Fruit fly (Drosophila melanogaster) whole organism, embryonic: Measurements from ENCODE around the gene Ccdc58.

Experiments used
- Atf6 ChIP-seq: fragments of 200-800 bp; sonication (Bioruptor generic); IDR thresholded peaks from 2 replicates; pipeline ENCODE4 v1.3.6; 2022; ENCODE audit warnings: missing biosample characterization, missing genetic modification characterization
- CG10209 ChIP-seq: fragments of 200-800 bp; sonication (Bioruptor generic); optimal IDR thresholded peaks from 3 replicates; lab custom pipeline; 2017; ENCODE audit warnings: missing biosample characterization, mild to moderate bottlenecking, missing genetic modification characterization, missing genetic modification reagents
- CG10543 ChIP-seq: fragments of 200-800 bp; sonication (Bioruptor generic); optimal IDR thresholded peaks from 3 replicates; lab custom pipeline; 2017; ENCODE audit warnings: missing biosample characterization, mild to moderate bottlenecking, missing genetic modification characterization, moderate library complexity
- CG11247 ChIP-seq: fragments of 200-800 bp; sonication (Bioruptor generic); IDR thresholded peaks from 2 replicates; pipeline ENCODE4 v1.3.6; 2022; ENCODE audit warnings: missing biosample characterization, missing genetic modification characterization
- CG12071 ChIP-seq: fragments of 200-800 bp; sonication (Bioruptor generic); optimal IDR thresholded peaks from 3 replicates; lab custom pipeline; 2018; ENCODE audit warnings: missing biosample characterization, mild to moderate bottlenecking, missing genetic modification characterization
- CG12744 ChIP-seq: fragments of 200-800 bp; sonication (Bioruptor generic); optimal IDR thresholded peaks from 2 replicates; lab custom pipeline; 2016; ENCODE audit warnings: missing biosample characterization, missing genetic modification characterization
- CG13424 ChIP-seq: fragments of 200-800 bp; sonication (Bioruptor generic); optimal IDR thresholded peaks from 2 replicates; lab custom pipeline; 2019; ENCODE audit warnings: missing biosample characterization, mild to moderate bottlenecking, missing genetic modification characterization, moderate library complexity
- CG13894 ChIP-seq: fragments of 200-800 bp; sonication (Bioruptor generic); optimal IDR thresholded peaks from 3 replicates; lab custom pipeline; 2018; ENCODE audit warnings: missing biosample characterization, mild to moderate bottlenecking, missing genetic modification characterization, moderate library complexity
- CG15479 ChIP-seq: fragments of 200-800 bp; sonication (Bioruptor generic); optimal IDR thresholded peaks from 3 replicates; lab custom pipeline; 2019; ENCODE audit warnings: missing biosample characterization, mild to moderate bottlenecking, missing genetic modification characterization, moderate library complexity
- CG15514 ChIP-seq: fragments of 200-800 bp; sonication (Bioruptor generic); optimal IDR thresholded peaks from 3 replicates; lab custom pipeline; 2017; ENCODE audit warnings: missing biosample characterization, missing genetic modification characterization, mild to moderate bottlenecking, moderate library complexity, missing genetic modification reagents
- CG16779 ChIP-seq: fragments of 200-800 bp; sonication (Bioruptor generic); IDR thresholded peaks from 2 replicates; pipeline ENCODE4 v1.3.6; 2022; ENCODE audit warnings: missing biosample characterization, missing genetic modification characterization
- CG16815 ChIP-seq: fragments of 200-800 bp; sonication (Bioruptor generic); optimal IDR thresholded peaks from 3 replicates; lab custom pipeline; 2017; ENCODE audit warnings: missing biosample characterization, mild to moderate bottlenecking, missing genetic modification characterization
- CG17328 ChIP-seq: fragments of 200-800 bp; sonication (Bioruptor generic); IDR thresholded peaks from 2 replicates; pipeline ENCODE4 v1.3.6; 2022; ENCODE audit warnings: missing biosample characterization, missing genetic modification characterization
- CG1792 ChIP-seq: fragments of 200-800 bp; sonication (Bioruptor generic); optimal IDR thresholded peaks from 2 replicates; lab custom pipeline; 2016; ENCODE audit warnings: missing biosample characterization, missing genetic modification characterization
- CG18599 ChIP-seq: fragments of 200-800 bp; sonication (Bioruptor generic); optimal IDR thresholded peaks from 3 replicates; lab custom pipeline; 2017; ENCODE audit warnings: missing biosample characterization, missing genetic modification characterization, mild to moderate bottlenecking, moderate library complexity, missing genetic modification reagents
- CG2889 ChIP-seq: fragments of 200-800 bp; sonication (Bioruptor generic); IDR thresholded peaks from 3 replicates; pipeline ENCODE4 v1.3.6; 2022; ENCODE audit warnings: missing biosample characterization, missing genetic modification characterization
- CG34376 ChIP-seq: fragments of 200-800 bp; sonication (Bioruptor generic); optimal IDR thresholded peaks from 2 replicates; lab custom pipeline; 2018; ENCODE audit warnings: missing biosample characterization, mild to moderate bottlenecking, missing genetic modification characterization
- CG34422 ChIP-seq: fragments of 200-800 bp; sonication (Bioruptor generic); IDR thresholded peaks from 3 replicates; pipeline ENCODE4 v1.3.6; 2022; ENCODE audit warnings: missing biosample characterization, missing genetic modification characterization
- CG7786 ChIP-seq: fragments of 200-800 bp; sonication (Bioruptor generic); optimal IDR thresholded peaks from 2 replicates; lab custom pipeline; 2016; ENCODE audit warnings: missing biosample characterization, missing genetic modification characterization
- CG9797 ChIP-seq: fragments of 200-800 bp; sonication (Bioruptor generic); optimal IDR thresholded peaks from 3 replicates; lab custom pipeline; 2018; ENCODE audit warnings: missing biosample characterization, mild to moderate bottlenecking, missing genetic modification characterization
- Deaf1 ChIP-seq: fragments of 200-800 bp; optimal IDR thresholded peaks from 3 replicates; lab custom pipeline; 2019; ENCODE audit warnings: missing biosample characterization, mild to moderate bottlenecking, missing genetic modification characterization, moderate library complexity
- Dip2 ChIP-seq: fragments of 200-800 bp; sonication (Bioruptor generic); IDR thresholded peaks from 2 replicates; pipeline ENCODE4 v1.3.6; 2022; ENCODE audit warnings: missing biosample characterization, missing genetic modification characterization
- Drgx ChIP-seq: fragments of 200-800 bp; sonication (Bioruptor generic); IDR thresholded peaks from 2 replicates; pipeline ENCODE4 v1.3.6; 2022; ENCODE audit warnings: missing biosample characterization, missing genetic modification characterization
- Elba2 ChIP-seq: fragments of 200-800 bp; sonication (Bioruptor generic); optimal IDR thresholded peaks from 3 replicates; lab custom pipeline; 2016; ENCODE audit warnings: missing biosample characterization, missing genetic modification characterization
- Neu2 ChIP-seq: fragments of 200-800 bp; sonication (Bioruptor generic); optimal IDR thresholded peaks from 3 replicates; lab custom pipeline; 2016; ENCODE audit warnings: missing biosample characterization, missing genetic modification characterization, borderline replicate concordance
- Ravus ChIP-seq: fragments of 200-800 bp; sonication (Bioruptor generic); IDR thresholded peaks from 2 replicates; pipeline ENCODE4 v1.3.6; 2022; ENCODE audit warnings: missing biosample characterization, missing genetic modification characterization
- TFAM ChIP-seq: fragments of 200-800 bp; sonication (Bioruptor generic); optimal IDR thresholded peaks from 2 replicates; lab custom pipeline; 2017; ENCODE audit warnings: missing biosample characterization, missing genetic modification characterization, inconsistent platforms
- Trl ChIP-seq, 3 experiments: fragments of >200 bp in 2 of 3; fragments of 200-800 bp in 1 of 3; sonication (Bioruptor generic) in 1 of 3; optimal IDR thresholded peaks; 2 replicates in 1 of 3; 3 replicates in 2 of 3; lab custom pipeline; 2016 to 2017; ENCODE audit warnings: missing biosample characterization in 1 of 3, missing genetic modification characterization in 1 of 3
- bsh ChIP-seq, 2 experiments: fragments of 200-800 bp; sonication (Bioruptor generic); optimal IDR thresholded peaks; 2 replicates each; lab custom pipeline; 2017 to 2018; ENCODE audit warnings: mild to moderate bottlenecking in 2 of 2, missing biosample characterization in 2 of 2, missing genetic modification characterization in 2 of 2, moderate library complexity in 1 of 2
- chinmo ChIP-seq: fragments of 200-800 bp; sonication (Bioruptor generic); IDR thresholded peaks from 4 replicates; pipeline ENCODE4 v1.3.6; 2022; ENCODE audit warnings: missing biosample characterization, missing genetic modification characterization; ENCODE audit not compliant: partially characterized antibody
- dmrt99B ChIP-seq: fragments of 200-800 bp; sonication (Bioruptor generic); optimal IDR thresholded peaks from 2 replicates; lab custom pipeline; 2018; ENCODE audit warnings: missing biosample characterization, mild to moderate bottlenecking, missing genetic modification characterization, moderate library complexity
- ems ChIP-seq: fragments of 200-800 bp; sonication (Bioruptor generic); optimal IDR thresholded peaks from 3 replicates; lab custom pipeline; 2016; ENCODE audit warnings: missing biosample characterization, missing genetic modification characterization
- en ChIP-seq: fragments of 200-800 bp; sonication (Bioruptor generic); optimal IDR thresholded peaks from 2 replicates; lab custom pipeline; 2016; ENCODE audit warnings: missing biosample characterization, missing genetic modification characterization
- ewg ChIP-seq: fragments of 200-800 bp; sonication (Bioruptor generic); optimal IDR thresholded peaks from 3 replicates; lab custom pipeline; 2017; ENCODE audit warnings: mild to moderate bottlenecking, missing biosample characterization, missing genetic modification reagents, missing genetic modification characterization
- fd3F ChIP-seq: fragments of 200-800 bp; sonication (Bioruptor generic); optimal IDR thresholded peaks from 2 replicates; lab custom pipeline; 2018; ENCODE audit warnings: missing biosample characterization, mild to moderate bottlenecking, missing genetic modification characterization, moderate library complexity
- her ChIP-seq: fragments of 200-800 bp; sonication (Bioruptor generic); optimal IDR thresholded peaks from 2 replicates; lab custom pipeline; 2016; ENCODE audit warnings: missing biosample characterization, missing genetic modification characterization
- lov ChIP-seq, 2 experiments: fragments of 200-800 bp in 1 of 2; fragments of >200 bp in 1 of 2; sonication (Bioruptor generic) in 1 of 2; IDR thresholded peaks in 1 of 2; optimal IDR thresholded peaks in 1 of 2; 2 replicates in 1 of 2; 3 replicates in 1 of 2; pipeline versions ENCODE4 v1.3.6 to Lab custom; 2017 to 2022; ENCODE audit warnings: missing biosample characterization in 1 of 2, missing genetic modification characterization in 1 of 2
- nom ChIP-seq: fragments of 200-800 bp; sonication (Bioruptor generic); optimal IDR thresholded peaks from 2 replicates; lab custom pipeline; 2017; ENCODE audit warnings: missing biosample characterization, missing genetic modification characterization, mild to moderate bottlenecking, moderate library complexity, missing genetic modification reagents
- oc ChIP-seq: fragments of 200-800 bp; sonication (Bioruptor generic); optimal IDR thresholded peaks from 2 replicates; lab custom pipeline; 2018; ENCODE audit warnings: missing biosample characterization, mild to moderate bottlenecking, missing genetic modification characterization, moderate library complexity
- prd ChIP-seq, 3 experiments: fragments of >200 bp in 2 of 3; fragments of 200-800 bp in 1 of 3; sonication (Bioruptor generic) in 1 of 3; optimal IDR thresholded peaks in 2 of 3; IDR thresholded peaks in 1 of 3; 2 replicates in 2 of 3; 3 replicates in 1 of 3; pipeline versions ENCODE4 v1.3.6 to Lab custom; 2017 to 2022; ENCODE audit warnings: missing biosample characterization in 1 of 3, missing genetic modification characterization in 1 of 3
- row ChIP-seq: fragments of 200-800 bp; sonication (Bioruptor generic); IDR thresholded peaks from 3 replicates; pipeline ENCODE4 v1.3.6; 2022; ENCODE audit warnings: missing biosample characterization, missing genetic modification characterization
- sna ChIP-seq: fragments of 200-800 bp; sonication (Bioruptor generic); IDR thresholded peaks from 2 replicates; pipeline ENCODE4 v1.3.6; 2022; ENCODE audit warnings: missing biosample characterization, missing genetic modification characterization; ENCODE audit not compliant: partially characterized antibody
- tin ChIP-seq: fragments of 200-800 bp; sonication (Bioruptor generic); optimal IDR thresholded peaks from 3 replicates; lab custom pipeline; 2016; ENCODE audit warnings: missing biosample characterization, missing genetic modification characterization
- tll ChIP-seq, 2 experiments: fragments of 200-800 bp in 1 of 2; fragments of >200 bp in 1 of 2; sonication (Bioruptor generic) in 1 of 2; optimal IDR thresholded peaks; 2 replicates each; lab custom pipeline; 2017 to 2019; ENCODE audit warnings: missing biosample characterization in 2 of 2, missing genetic modification characterization in 2 of 2, mild to moderate bottlenecking in 1 of 2, moderate library complexity in 1 of 2
- toy ChIP-seq: fragments of 200-800 bp; sonication (Bioruptor generic); IDR thresholded peaks from 2 replicates; pipeline ENCODE4 v1.3.6; 2022; ENCODE audit warnings: missing biosample characterization, missing genetic modification characterization
- trh ChIP-seq: fragments of 200-800 bp; sonication (Bioruptor generic); optimal IDR thresholded peaks from 2 replicates; lab custom pipeline; 2016; ENCODE audit warnings: missing biosample characterization, missing genetic modification characterization
- wor ChIP-seq: fragments of 200-800 bp; sonication (Bioruptor generic); IDR thresholded peaks from 2 replicates; pipeline ENCODE4 v1.3.6; 2022; ENCODE audit warnings: missing biosample characterization, missing genetic modification characterization

Ccdc58 gene

DNA sequence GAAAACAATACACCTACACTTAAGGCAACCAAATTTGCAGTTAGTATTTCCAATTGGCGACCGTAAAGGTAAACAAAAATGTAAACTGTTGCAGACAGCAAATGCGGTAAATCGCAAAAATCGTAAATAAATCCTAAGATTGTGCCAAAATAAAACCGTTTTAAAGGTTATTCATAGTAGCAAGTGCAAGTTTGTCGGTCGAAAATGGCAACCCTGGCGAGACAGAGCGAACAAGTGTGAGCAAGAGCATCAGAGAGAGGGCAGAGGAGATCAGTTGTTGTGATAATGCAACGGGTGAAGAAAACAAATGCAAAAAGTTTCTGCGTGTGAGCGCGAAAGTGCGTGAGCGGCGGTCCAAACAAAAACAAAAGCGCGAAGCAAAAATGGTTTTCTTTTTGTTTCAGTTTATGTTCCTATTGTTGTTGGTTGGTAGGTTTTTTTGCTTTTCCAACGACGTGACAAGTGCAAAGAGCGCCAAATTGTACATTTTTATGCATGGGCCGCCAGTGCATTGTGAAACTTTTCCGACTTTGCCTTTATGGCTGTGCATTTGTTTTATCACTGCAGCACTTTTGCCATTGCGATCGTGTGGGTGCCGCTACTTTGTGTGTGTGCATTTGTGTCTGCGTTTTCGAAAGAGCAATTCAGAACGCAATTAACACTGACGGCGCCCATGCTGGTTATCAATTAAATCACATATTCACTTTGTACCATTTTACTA lies 12.1 kb upstream of the Ccdc58 start:
- TF ChIP-seq wor (no peak), CG2889 (GFP tag; lab: Robert Waterston, UW) (no peak), Drgx (GFP tag; lab: Robert Waterston, UW) (peak; percentile 61), dmrt99B (tag; lab: Kevin White, UChicago) (no peak), sna (GFP tag; lab: Robert Waterston, UW) (no peak), Dip2 (GFP tag; lab: Robert Waterston, UW) (no peak), Neu2 (GFP tag; lab: Kevin White, UChicago) (no peak), CG16815 (no peak), prd (optimal IDR thresholded peaks at IDR 0.05; lab: Kevin White, UChicago) (no peak), prd (GFP tag; IDR thresholded peaks at IDR 0.05; lab: Robert Waterston, UW) (no peak), her (GFP tag; lab: Kevin White, UChicago) (no peak), TFAM (GFP tag; lab: Kevin White, UChicago) (no peak), CG18599 (GFP tag; lab: Kevin White, UChicago) (no peak), CG15479 (peak; percentile 12), CG11247 (GFP tag; lab: Robert Waterston, UW) (no peak), lov (optimal IDR thresholded peaks at IDR 0.05; lab: Kevin White, UChicago) (no peak), lov (GFP tag; IDR thresholded peaks at IDR 0.05; lab: Robert Waterston, UW) (0 out of 3 replicates have a peak, but pooled peaks have one; percentile 17), Elba2 (GFP tag; lab: Kevin White, UChicago) (peak; percentile 26), oc (tag; lab: Kevin White, UChicago) (no peak), trh (GFP tag; lab: Kevin White, UChicago) (no peak), CG17328 (GFP tag; lab: Robert Waterston, UW) (no peak), row (no peak), ewg (GFP tag; lab: Kevin White, UChicago) (no peak), CG16779 (GFP tag; lab: Robert Waterston, UW) (no peak), nom (GFP tag; lab: Kevin White, UChicago) (peak; percentile 67), toy (GFP tag; lab: Robert Waterston, UW) (no peak), bsh (GFP tag; optimal IDR thresholded peaks at IDR 0.05; lab: Kevin White, UChicago) (peak in 1 of 2 experiments; percentile 61), tll (GFP tag; optimal IDR thresholded peaks at IDR 0.05; lab: Kevin White, UChicago) (no peak), CG10209 (GFP tag; lab: Kevin White, UChicago) (no peak), CG15514 (GFP tag; lab: Kevin White, UChicago) (no peak), CG13894 (no peak), CG12744 (GFP tag; lab: Kevin White, UChicago) (no peak), Deaf1 (tag; lab: Kevin White, UChicago) (no peak), CG7786 (GFP tag; lab: Kevin White, UChicago) (no peak), CG10543 (GFP tag; lab: Kevin White, UChicago) (no peak), Trl (optimal IDR thresholded peaks at IDR 0.05; lab: Kevin White, UChicago) (peak in 1 of 2 experiments; percentile 15), Trl (GFP tag; optimal IDR thresholded peaks at IDR 0.05; lab: Kevin White, UChicago) (no peak), CG34376 (no peak), Atf6 (GFP tag; lab: Robert Waterston, UW) (0 out of 2 replicates have a peak, but pooled peaks have one; percentile 31), chinmo (GFP tag; lab: Robert Waterston, UW) (0 out of 4 replicates have a peak, but pooled peaks have one; percentile 15), fd3F (GFP tag; lab: Kevin White, UChicago) (no peak), CG1792 (GFP tag; lab: Kevin White, UChicago) (no peak), tin (GFP tag; lab: Kevin White, UChicago) (no peak), Ravus (no peak), CG9797 (GFP tag; lab: Kevin White, UChicago) (no peak), ems (GFP tag; lab: Kevin White, UChicago) (no peak), en (no peak), CG13424 (tag; lab: Kevin White, UChicago) (no peak), CG34422 (GFP tag; lab: Robert Waterston, UW) (no peak), CG12071 (no peak)
